Worm (Caenorhabditis elegans) whole organism, L1 larva: ENCODE results near the gene Y37A1B.7.

Source experiments
- blmp-1 ChIP-seq: fragments of 150-350 bp; optimal IDR thresholded peaks from 2 replicates; lab custom pipeline; 2014; ENCODE audit warnings: missing biosample characterization, missing genetic modification characterization
- ceh-88 ChIP-seq: fragments of 200-800 bp; sonication (Bioruptor generic); IDR thresholded peaks from 2 replicates; pipeline ENCODE4 v1.3.6; 2022; ENCODE audit warnings: missing genetic modification characterization, missing compliant biosample characterization
- dsc-1 ChIP-seq: sonication (generic microtip); optimal IDR thresholded peaks from 2 replicates; lab custom pipeline; 2016; ENCODE audit warnings: mild to moderate bottlenecking, missing genetic modification characterization, missing compliant biosample characterization
- efl-1 ChIP-seq, 4 experiments: fragments of 150-350 bp; optimal IDR thresholded peaks in 3 of 4; peaks in 1 of 4; 1 replicate in 1 of 4; 2 replicates in 3 of 4; lab custom pipeline; 2014; ENCODE audit warnings: missing biosample characterization in 2 of 4, missing genetic modification characterization in 2 of 4, missing genetic modification reagents in 2 of 4
- egl-13 ChIP-seq: sonication (generic microtip); optimal IDR thresholded peaks from 2 replicates; lab custom pipeline; 2016; ENCODE audit warnings: missing genotype, missing genetic modification reagents, missing genetic modification characterization, missing compliant biosample characterization
- fkh-10 ChIP-seq: sonication (generic microtip); optimal IDR thresholded peaks from 2 replicates; lab custom pipeline; 2017; ENCODE audit warnings: missing biosample characterization, missing genetic modification reagents, missing genetic modification characterization
- hpl-2 ChIP-seq: fragments of 150-350 bp; optimal IDR thresholded peaks from 2 replicates; lab custom pipeline; 2014; ENCODE audit warnings: missing biosample characterization, missing genetic modification reagents, missing genetic modification characterization
- lin-15B ChIP-seq: fragments of 150-350 bp; sonication (generic microtip); optimal IDR thresholded peaks from 3 replicates; lab custom pipeline; 2014; ENCODE audit warnings: missing biosample characterization, missing genetic modification characterization
- mab-9 ChIP-seq: fragments of 200-800 bp; sonication (Bioruptor generic); IDR thresholded peaks from 2 replicates; pipeline ENCODE4 v1.3.6; 2022; ENCODE audit warnings: missing genetic modification reagents, missing genetic modification characterization, missing compliant biosample characterization
- nhr-12 ChIP-seq: sonication (generic microtip); optimal IDR thresholded peaks from 2 replicates; lab custom pipeline; 2017; ENCODE audit warnings: missing biosample characterization, missing genetic modification characterization
- nhr-19 ChIP-seq: fragments of 200-800 bp; sonication (Bioruptor generic); conservative IDR thresholded peaks from 2 replicates; pipeline ENCODE4 v1.3.6; 2022; ENCODE audit warnings: missing genetic modification characterization, missing compliant biosample characterization
- nhr-84 ChIP-seq: sonication (generic microtip); optimal IDR thresholded peaks from 2 replicates; lab custom pipeline; 2017; ENCODE audit warnings: missing biosample characterization, missing genetic modification characterization
- nhr-90 ChIP-seq: sonication (generic microtip); optimal IDR thresholded peaks from 2 replicates; lab custom pipeline; 2016; ENCODE audit warnings: mild to moderate bottlenecking, missing genetic modification characterization, missing compliant biosample characterization; ENCODE audit not compliant: poor library complexity
- snpc-4 ChIP-seq: fragments of 150-350 bp; optimal IDR thresholded peaks from 2 replicates; lab custom pipeline; 2014; ENCODE audit warnings: missing biosample characterization, missing genetic modification characterization
- snu-23 ChIP-seq: sonication (generic microtip); optimal IDR thresholded peaks from 2 replicates; lab custom pipeline; 2016; ENCODE audit warnings: missing genetic modification characterization, missing compliant biosample characterization
- swsn-7 ChIP-seq: sonication (generic microtip); optimal IDR thresholded peaks from 2 replicates; lab custom pipeline; 2016; ENCODE audit warnings: missing genetic modification characterization, missing compliant biosample characterization
- tlp-1 ChIP-seq: fragments of 150-350 bp; optimal IDR thresholded peaks from 2 replicates; lab custom pipeline; 2014; ENCODE audit warnings: missing biosample characterization, missing genetic modification characterization
- vab-15 ChIP-seq: sonication (generic microtip); optimal IDR thresholded peaks from 2 replicates; lab custom pipeline; 2017; ENCODE audit warnings: missing genotype, mild to moderate bottlenecking, missing genetic modification characterization, missing compliant biosample characterization

Y37A1B.7 gene

ce11 chrIV:14008709-14009108 is 34.9 kb downstream of the Y37A1B.7 start:
- TF ChIP-seq snu-23 (GFP tag; lab: Kevin White, UChicago), result no peak
- no peak for TF ChIP-seq snpc-4 (tag; lab: Kevin White, UChicago)
- no peak for TF ChIP-seq mab-9 (GFP tag; lab: Robert Waterston, UW)
- no peak for TF ChIP-seq dsc-1 (tag; lab: Kevin White, UChicago)
- TF ChIP-seq hpl-2 (GFP tag; lab: Kevin White, UChicago), result no peak
- TF ChIP-seq vab-15 (tag; lab: Kevin White, UChicago), result no peak
- no peak for TF ChIP-seq lin-15B (tag; lab: Kevin White, UChicago)
- no peak for TF ChIP-seq nhr-12
- TF ChIP-seq blmp-1 (tag; lab: Kevin White, UChicago), result no peak
- TF ChIP-seq tlp-1 (tag; lab: Kevin White, UChicago), result no peak
- TF ChIP-seq nhr-90 (tag; lab: Kevin White, UChicago), result no peak
- TF ChIP-seq nhr-84 (tag; lab: Kevin White, UChicago), result no peak
- TF ChIP-seq egl-13 (tag; lab: Kevin White, UChicago), result no peak
- TF ChIP-seq nhr-19 (GFP tag; lab: Robert Waterston, UW), result no peak

- TF ChIP-seq swsn-7 (tag; lab: Kevin White, UChicago) (no peak), efl-1 (optimal IDR thresholded peaks at IDR 0.05; lab: Kevin White, UChicago) (no peak), efl-1 (GFP tag; optimal IDR thresholded peaks at IDR 0.05 in 1 of 2; lab: Kevin White, UChicago) (peak in 1 of 2 experiments; percentile 22), fkh-10 (GFP tag; lab: Kevin White, UChicago) (peak; percentile 92), ceh-88 (GFP tag; lab: Robert Waterston, UW) (no peak)
- TF ChIP-seq, all 84 proteins: peak for 2
Measured at ce11 chrIV:14001782-14002181, 41.8 kb downstream of the Y37A1B.7 start.
